Worm (Caenorhabditis elegans): Measurements from ENCODE around the gene Y70G10A.4.

Y70G10A.4 gene

ce11 chrIII:10194569-10194968, 27.4 kb upstream of the Y70G10A.4 start:
- TF ChIP-seq nhr-237 (tag; optimal IDR thresholded peaks at IDR 0.05) (no peak), unc-39 (tag; optimal IDR thresholded peaks at IDR 0.05) (no peak), ztf-11 (tag; optimal IDR thresholded peaks at IDR 0.05) (no peak), lsy-2 (tag; optimal IDR thresholded peaks at IDR 0.05) (no peak)

ce11 chrIII:10195911-10196310, 26.0 kb upstream of the Y70G10A.4 start:
- TF ChIP-seq unc-120 (tag; optimal IDR thresholded peaks at IDR 0.05; ENCODE audit: poor library complexity, severe bottlenecking), result no peak
- no peak for TF ChIP-seq elt-1 (tag; optimal IDR thresholded peaks at IDR 0.05; ENCODE audit: borderline replicate concordance, insufficient read depth)
- no peak for TF ChIP-seq cnd-1 (tag; optimal IDR thresholded peaks at IDR 0.05)
- no peak for TF ChIP-seq nhr-12 (tag; optimal IDR thresholded peaks at IDR 0.05)
- TF ChIP-seq zip-8 (tag; optimal IDR thresholded peaks at IDR 0.05), result no peak
- TF ChIP-seq sptf-1 (tag; optimal IDR thresholded peaks at IDR 0.05), result no peak
- no peak for TF ChIP-seq nhr-28 (tag; optimal IDR thresholded peaks at IDR 0.05)
- TF ChIP-seq ces-1 (GFP tag; optimal IDR thresholded peaks at IDR 0.05), result no peak
- TF ChIP-seq ceh-39 (tag; optimal IDR thresholded peaks at IDR 0.05), result no peak
- TF ChIP-seq nhr-76 (tag; optimal IDR thresholded peaks at IDR 0.05), result no peak
- no peak for TF ChIP-seq unc-62 (GFP tag; optimal IDR thresholded peaks at IDR 0.05)

ce11 chrIII:10196796-10197195, 25.2 kb upstream of the Y70G10A.4 start:
- TF ChIP-seq zip-8 (tag; optimal IDR thresholded peaks at IDR 0.05) (peak; percentile 39), nhr-28 (tag; optimal IDR thresholded peaks at IDR 0.05) (no peak)

- TF ChIP-seq blmp-1 (tag; optimal IDR thresholded peaks at IDR 0.05), result no peak
- no peak for TF ChIP-seq zip-8 (tag; optimal IDR thresholded peaks at IDR 0.05)
- no peak for TF ChIP-seq mls-2 (tag; optimal IDR thresholded peaks at IDR 0.05)
- TF ChIP-seq unc-120 (tag; optimal IDR thresholded peaks at IDR 0.05; ENCODE audit: poor library complexity, severe bottlenecking), result no peak
- TF ChIP-seq tbx-8 (GFP tag; optimal IDR thresholded peaks at IDR 0.05), result no peak
- no peak for TF ChIP-seq ham-2 (GFP tag; optimal IDR thresholded peaks at IDR 0.05)
- no peak for TF ChIP-seq drap-1 (GFP tag; optimal IDR thresholded peaks at IDR 0.05)
- TF ChIP-seq ceh-39 (tag; optimal IDR thresholded peaks at IDR 0.05), result no peak
- TF ChIP-seq nhr-28 (tag; optimal IDR thresholded peaks at IDR 0.05), result no peak
- TF ChIP-seq mep-1 (tag; optimal IDR thresholded peaks at IDR 0.05), result no peak
- TF ChIP-seq hlh-1 (tag; optimal IDR thresholded peaks at IDR 0.05), result no peak
- TF ChIP-seq elt-3 (tag; optimal IDR thresholded peaks at IDR 0.05), result no peak
- TF ChIP-seq pha-4 (tag; optimal IDR thresholded peaks at IDR 0.05), result no peak
Measured at ce11 chrIII:10197416-10197815, 24.5 kb upstream of the Y70G10A.4 start, which contains the start of gene dod-6. Gene dod-6 (plus strand): TSS chrIII:10197716.

ce11 chrIII:10199052-10199451, 22.9 kb upstream of the Y70G10A.4 start, which contains the start of gene T20G5.8:
Gene T20G5.8 (plus strand): TSS chrIII:10199352.
- TF ChIP-seq zip-8 (tag; optimal IDR thresholded peaks at IDR 0.05), result no peak
- TF ChIP-seq flh-1 (GFP tag; optimal IDR thresholded peaks at IDR 0.05), result no peak
- TF ChIP-seq elt-3 (tag; optimal IDR thresholded peaks at IDR 0.05), result no peak
- TF ChIP-seq pha-4 (tag; optimal IDR thresholded peaks at IDR 0.05), result no peak
- TF ChIP-seq mls-2 (tag; optimal IDR thresholded peaks at IDR 0.05), result no peak
- no peak for TF ChIP-seq ces-1 (GFP tag; optimal IDR thresholded peaks at IDR 0.05)
- TF ChIP-seq sem-2 (GFP tag; optimal IDR thresholded peaks at IDR 0.05), result no peak
- no peak for TF ChIP-seq unc-120 (tag; optimal IDR thresholded peaks at IDR 0.05; ENCODE audit: poor library complexity, severe bottlenecking)
- TF ChIP-seq tbx-8 (GFP tag; optimal IDR thresholded peaks at IDR 0.05), result no peak
- no peak for TF ChIP-seq elt-1 (tag; optimal IDR thresholded peaks at IDR 0.05; ENCODE audit: borderline replicate concordance, insufficient read depth)
- no peak for TF ChIP-seq ceh-43 (GFP tag; optimal IDR thresholded peaks at IDR 0.05)
- TF ChIP-seq nhr-76 (tag; optimal IDR thresholded peaks at IDR 0.05), result no peak
- TF ChIP-seq ztf-11 (tag; optimal IDR thresholded peaks at IDR 0.05), result no peak
- no peak for TF ChIP-seq lsy-2 (tag; optimal IDR thresholded peaks at IDR 0.05)
- TF ChIP-seq hlh-1 (tag; optimal IDR thresholded peaks at IDR 0.05), result no peak
- no peak for TF ChIP-seq cnd-1 (tag; optimal IDR thresholded peaks at IDR 0.05)

DNA sequence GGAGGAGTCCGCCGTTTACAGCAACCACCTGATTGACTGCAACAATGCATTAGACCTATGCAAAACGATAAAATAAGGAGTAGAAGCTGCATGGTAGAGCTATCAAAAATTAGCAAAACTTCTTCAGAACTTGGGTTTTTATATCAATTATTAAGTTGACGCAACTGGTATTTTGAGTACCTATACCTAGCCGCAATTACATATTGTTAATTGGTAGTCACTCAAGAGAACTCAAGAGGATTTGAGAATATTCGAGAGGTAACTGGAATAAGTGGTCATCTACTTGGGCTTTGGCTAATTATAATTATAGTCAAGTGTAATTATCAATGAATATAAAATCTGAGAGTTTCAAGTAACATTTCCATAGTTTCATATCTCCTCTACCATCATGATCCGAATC, 20.7 kb upstream of the Y70G10A.4 start, which contains the start of the genes T20G5.13 and T20G5.12:
Gene T20G5.13, minus strand, starts transcription at position 101 of the 400 bp plus-strand sequence.
Gene T20G5.12, plus strand, starts transcription at position 370 of the 400 bp plus-strand sequence.
- TF ChIP-seq bed-3 (GFP tag; optimal IDR thresholded peaks at IDR 0.05) (no peak), mep-1 (tag; optimal IDR thresholded peaks at IDR 0.05) (no peak), ceh-43 (GFP tag; optimal IDR thresholded peaks at IDR 0.05) (no peak), cnd-1 (tag; optimal IDR thresholded peaks at IDR 0.05) (no peak), ces-1 (GFP tag; optimal IDR thresholded peaks at IDR 0.05) (no peak), drap-1 (GFP tag; optimal IDR thresholded peaks at IDR 0.05) (no peak), zip-8 (tag; optimal IDR thresholded peaks at IDR 0.05) (no peak), M03D4.4 (tag; optimal IDR thresholded peaks at IDR 0.05) (no peak), ceh-39 (tag; optimal IDR thresholded peaks at IDR 0.05) (no peak)

Measured in whole organism, mixed stage, embryonic.